Worm (Caenorhabditis elegans): ENCODE measurements around the gene mltn-1.

The mltn-1 gene

DNA sequence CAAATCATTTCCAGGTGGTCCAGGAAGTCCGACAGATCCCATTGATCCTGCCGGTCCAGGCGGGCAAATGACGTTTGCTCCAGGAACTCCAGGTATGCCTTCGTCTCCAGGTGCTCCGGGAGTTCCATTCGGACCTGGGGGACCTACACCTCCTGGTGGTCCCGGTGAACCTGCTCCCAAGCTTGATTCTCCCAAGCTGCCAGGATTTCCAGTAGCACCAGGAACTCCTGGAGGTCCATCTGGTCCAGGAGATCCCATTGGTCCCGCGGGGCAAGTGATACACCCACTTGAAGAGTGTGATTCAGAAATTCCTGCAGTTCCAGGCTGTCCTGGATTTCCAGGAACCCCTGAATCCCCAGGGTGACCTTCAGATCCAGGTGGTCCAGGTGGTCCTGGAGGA lies 48.7 kb downstream of the mltn-1 start:
- TF ChIP-seq unc-39 (tag; optimal IDR thresholded peaks at IDR 0.05) (no peak), lsy-2 (tag; optimal IDR thresholded peaks at IDR 0.05) (no peak), dmd-4 (tag; optimal IDR thresholded peaks at IDR 0.05) (no peak), fos-1 (tag; optimal IDR thresholded peaks at IDR 0.05) (no peak), ztf-4 (tag; optimal IDR thresholded peaks at IDR 0.05) (no peak), mab-5 (tag; optimal IDR thresholded peaks at IDR 0.05) (no peak), aly-2 (tag; optimal IDR thresholded peaks at IDR 0.05) (no peak), gmeb-1 (tag; optimal IDR thresholded peaks at IDR 0.05) (no peak), Y55F3AM.14 (GFP tag; optimal IDR thresholded peaks at IDR 0.05) (no peak), ama-1 (optimal IDR thresholded peaks at IDR 0.05) (no peak), nhr-23 (tag; optimal IDR thresholded peaks at IDR 0.05) (no peak), nhr-21 (tag; optimal IDR thresholded peaks at IDR 0.05) (no peak), lin-13 (GFP tag; optimal IDR thresholded peaks at IDR 0.05) (no peak), C34F6.9 (tag; optimal IDR thresholded peaks at IDR 0.05) (no peak), nhr-237 (tag; optimal IDR thresholded peaks at IDR 0.05) (no peak)

DNA sequence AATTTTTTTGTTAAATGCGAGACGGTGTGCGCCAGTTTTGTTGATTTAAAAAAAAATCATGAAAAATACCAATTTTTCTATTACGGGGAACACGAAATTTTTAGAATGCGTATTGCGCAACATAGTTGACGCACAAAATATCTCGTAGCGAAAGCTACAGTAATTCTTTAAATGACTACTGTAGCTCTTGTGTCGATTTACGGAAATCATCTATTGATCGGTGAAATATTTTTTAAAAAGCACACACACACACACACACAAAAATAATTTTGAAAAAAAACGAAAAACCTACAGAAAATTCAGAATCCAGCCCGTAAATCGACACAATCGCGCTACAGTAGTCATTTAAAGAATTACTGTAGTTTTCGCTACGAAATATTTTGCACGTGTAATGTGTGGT lies 53.2 kb downstream of the mltn-1 start:
- TF ChIP-seq ztf-4 (tag; optimal IDR thresholded peaks at IDR 0.05) (no peak), mbf-1 (tag; optimal IDR thresholded peaks at IDR 0.05) (no peak), egl-27 (tag; optimal IDR thresholded peaks at IDR 0.05) (no peak), unc-55 (GFP tag; optimal IDR thresholded peaks at IDR 0.05) (no peak), sma-9 (GFP tag; optimal IDR thresholded peaks at IDR 0.05) (no peak), sma-9 (tag; optimal IDR thresholded peaks at IDR 0.05) (no peak), sem-4 (tag; optimal IDR thresholded peaks at IDR 0.05) (no peak), dmd-4 (tag; optimal IDR thresholded peaks at IDR 0.05) (no peak), nhr-237 (tag; optimal IDR thresholded peaks at IDR 0.05) (no peak), F13H6.1 (tag; optimal IDR thresholded peaks at IDR 0.05) (no peak), ceh-82 (tag; optimal IDR thresholded peaks at IDR 0.05) (no peak), fos-1 (tag; optimal IDR thresholded peaks at IDR 0.05) (no peak), nhr-11 (tag; optimal IDR thresholded peaks at IDR 0.05) (no peak)

DNA sequence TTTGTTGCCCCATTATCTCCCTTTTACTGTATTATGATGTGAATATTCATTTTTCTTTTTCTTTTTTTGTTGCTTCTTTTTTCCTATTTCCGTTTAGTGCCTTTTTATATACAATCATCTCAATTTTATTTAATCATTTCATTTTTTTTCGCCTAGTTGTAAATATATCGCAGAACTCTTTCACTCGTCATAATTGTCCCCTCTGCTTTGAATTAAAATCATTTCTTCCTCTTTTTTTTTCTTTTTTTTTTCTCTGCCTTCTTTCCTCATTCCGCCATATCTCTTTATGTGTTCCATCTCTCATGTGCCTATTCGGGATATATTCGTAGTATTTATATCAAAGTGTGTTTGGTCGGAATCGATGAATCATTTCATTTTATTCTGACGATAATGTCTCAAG lies 53.9 kb downstream of the mltn-1 start, which contains the start of gene Y81G3A.4:
TSS of gene Y81G3A.4 (plus strand) at position 301 of the 400 bp plus-strand sequence.
- TF ChIP-seq ZK546.5 (tag; optimal IDR thresholded peaks at IDR 0.05) (no peak), ztf-1 (GFP tag; conservative IDR thresholded peaks at IDR 0.05) (no peak), gmeb-1 (tag; optimal IDR thresholded peaks at IDR 0.05) (no peak), R02D3.7 (tag; optimal IDR thresholded peaks at IDR 0.05) (no peak), blmp-1 (tag; optimal IDR thresholded peaks at IDR 0.05; ENCODE audit: insufficient read depth) (no peak), lin-39 (tag; optimal IDR thresholded peaks at IDR 0.05) (no peak), lin-11 (tag; optimal IDR thresholded peaks at IDR 0.05) (no peak), elt-1 (tag; optimal IDR thresholded peaks at IDR 0.05) (no peak), ama-1 (optimal IDR thresholded peaks at IDR 0.05) (no peak), unc-39 (tag; optimal IDR thresholded peaks at IDR 0.05) (no peak), unc-62 (GFP tag; optimal IDR thresholded peaks at IDR 0.05) (no peak), ceh-16 (tag; optimal IDR thresholded peaks at IDR 0.05) (no peak), nhr-25 (tag; optimal IDR thresholded peaks at IDR 0.05) (no peak), aly-2 (tag; optimal IDR thresholded peaks at IDR 0.05) (no peak), fos-1 (tag; optimal IDR thresholded peaks at IDR 0.05) (no peak), ztf-11 (tag; optimal IDR thresholded peaks at IDR 0.05) (no peak)
